Worm (Caenorhabditis elegans) whole organism, mixed stage, embryonic: Measurements from ENCODE around the gene F14H3.14.
A peak's percentile ranks its signal among the peaks of the same experiment; 100 is the strongest.

Experiments
- M03D4.4 ChIP-seq: sonication (generic microtip); optimal IDR thresholded peaks from 2 replicates; lab custom pipeline; 2017; ENCODE audit warnings: mild to moderate bottlenecking, missing genetic modification characterization, missing compliant biosample characterization
- blmp-1 ChIP-seq: fragments of 150-350 bp; optimal IDR thresholded peaks from 2 replicates; lab custom pipeline; 2014; ENCODE audit warnings: missing biosample characterization, missing genetic modification characterization
- ceh-39 ChIP-seq: fragments of 150-350 bp; optimal IDR thresholded peaks from 2 replicates; lab custom pipeline; 2014; ENCODE audit warnings: missing biosample characterization, missing genetic modification characterization
- ceh-43 ChIP-seq: fragments of 200-800 bp; sonication (Bioruptor generic); optimal IDR thresholded peaks from 2 replicates; lab custom pipeline; 2018; ENCODE audit warnings: mild to moderate bottlenecking, missing genetic modification characterization, moderate library complexity, missing compliant biosample characterization
- ceh-83 ChIP-seq: fragments of 200-800 bp; sonication (Bioruptor generic); optimal IDR thresholded peaks from 2 replicates; lab custom pipeline; 2018; ENCODE audit warnings: mild to moderate bottlenecking, missing genetic modification characterization, missing compliant biosample characterization
- ces-1 ChIP-seq: fragments of 150-350 bp; optimal IDR thresholded peaks from 2 replicates; lab custom pipeline; 2014; ENCODE audit warnings: missing biosample characterization, missing genetic modification reagents, missing genetic modification characterization
- cnd-1 ChIP-seq: fragments of 200-800 bp; sonication (Bioruptor generic); optimal IDR thresholded peaks from 2 replicates; lab custom pipeline; 2018; ENCODE audit warnings: mild to moderate bottlenecking, missing genetic modification characterization, missing compliant biosample characterization
- drap-1 ChIP-seq: fragments of 200-800 bp; sonication (Bioruptor generic); optimal IDR thresholded peaks from 3 replicates; lab custom pipeline; 2018; ENCODE audit warnings: mild to moderate bottlenecking, missing genetic modification characterization, missing compliant biosample characterization
- elt-1 ChIP-seq: sonication (generic microtip); optimal IDR thresholded peaks from 2 replicates; lab custom pipeline; 2017; ENCODE audit warnings: missing genetic modification characterization, mild to moderate bottlenecking, missing compliant biosample characterization, antibody characterized with exemption, moderate library complexity, borderline replicate concordance; ENCODE audit not compliant: insufficient read depth
- elt-3 ChIP-seq: fragments of 150-350 bp; optimal IDR thresholded peaks from 2 replicates; lab custom pipeline; 2014; ENCODE audit warnings: missing biosample characterization, missing genetic modification characterization
- flh-1 ChIP-seq: fragments of 200-800 bp; sonication (Bioruptor generic); optimal IDR thresholded peaks from 2 replicates; lab custom pipeline; 2018; ENCODE audit warnings: mild to moderate bottlenecking, missing genetic modification characterization, moderate library complexity, missing compliant biosample characterization
- ham-2 ChIP-seq: fragments of 200-800 bp; sonication (Bioruptor generic); optimal IDR thresholded peaks from 2 replicates; lab custom pipeline; 2018; ENCODE audit warnings: mild to moderate bottlenecking, missing genetic modification characterization, missing compliant biosample characterization
- lin-32 ChIP-seq: fragments of 200-800 bp; sonication (Bioruptor generic); optimal IDR thresholded peaks from 2 replicates; lab custom pipeline; 2018; ENCODE audit warnings: mild to moderate bottlenecking, missing genetic modification characterization, missing compliant biosample characterization
- lsy-2 ChIP-seq: fragments of 150-350 bp; optimal IDR thresholded peaks from 2 replicates; lab custom pipeline; 2014; ENCODE audit warnings: missing biosample characterization, missing genetic modification characterization
- mep-1 ChIP-seq: fragments of 150-350 bp; optimal IDR thresholded peaks from 2 replicates; lab custom pipeline; 2017; ENCODE audit warnings: missing biosample characterization, missing genetic modification reagents, missing genetic modification characterization, inconsistent platforms
- mls-2 ChIP-seq: sonication (generic microtip); optimal IDR thresholded peaks from 2 replicates; lab custom pipeline; 2016; ENCODE audit warnings: mild to moderate bottlenecking, missing genetic modification characterization, moderate library complexity, missing compliant biosample characterization
- nhr-12 ChIP-seq: fragments of 150-350 bp; optimal IDR thresholded peaks from 2 replicates; lab custom pipeline; 2014; ENCODE audit warnings: missing biosample characterization, missing genetic modification characterization
- nhr-2 ChIP-seq: fragments of 150-350 bp; optimal IDR thresholded peaks from 2 replicates; lab custom pipeline; 2014; ENCODE audit warnings: missing biosample characterization, missing genetic modification characterization
- nhr-76 ChIP-seq: sonication (generic microtip); optimal IDR thresholded peaks from 2 replicates; lab custom pipeline; 2017; ENCODE audit warnings: missing biosample characterization, missing genetic modification characterization
- pha-4 ChIP-seq: fragments of 150-350 bp; optimal IDR thresholded peaks from 2 replicates; lab custom pipeline; 2018; ENCODE audit warnings: missing biosample characterization, missing genetic modification reagents, missing genetic modification characterization
- snpc-4 ChIP-seq: fragments of 150-350 bp; optimal IDR thresholded peaks from 2 replicates; lab custom pipeline; 2014; ENCODE audit warnings: missing biosample characterization, missing genetic modification characterization
- sptf-1 ChIP-seq: sonication (generic microtip); optimal IDR thresholded peaks from 2 replicates; lab custom pipeline; 2017; ENCODE audit warnings: mild to moderate bottlenecking, missing genetic modification characterization, moderate library complexity, missing compliant biosample characterization
- tbx-8 ChIP-seq: fragments of 200-800 bp; sonication (Bioruptor generic); optimal IDR thresholded peaks from 2 replicates; lab custom pipeline; 2018; ENCODE audit warnings: mild to moderate bottlenecking, missing genetic modification characterization, moderate library complexity, missing compliant biosample characterization
- unc-120 ChIP-seq: sonication (generic microtip); optimal IDR thresholded peaks from 2 replicates; lab custom pipeline; 2017; ENCODE audit warnings: missing genetic modification characterization, missing compliant biosample characterization; ENCODE audit not compliant: poor library complexity, severe bottlenecking
- unc-39 ChIP-seq: fragments of 150-350 bp; optimal IDR thresholded peaks from 2 replicates; lab custom pipeline; 2014; ENCODE audit warnings: missing biosample characterization, missing genetic modification characterization
- unc-62 ChIP-seq: fragments of 150-350 bp; optimal IDR thresholded peaks from 2 replicates; lab custom pipeline; 2014; ENCODE audit warnings: missing biosample characterization, missing genetic modification reagents, missing genetic modification characterization
- zip-8 ChIP-seq: fragments of 150-350 bp; optimal IDR thresholded peaks from 2 replicates; lab custom pipeline; 2014; ENCODE audit warnings: missing biosample characterization, missing genetic modification characterization

The F14H3.14 gene

DNA sequence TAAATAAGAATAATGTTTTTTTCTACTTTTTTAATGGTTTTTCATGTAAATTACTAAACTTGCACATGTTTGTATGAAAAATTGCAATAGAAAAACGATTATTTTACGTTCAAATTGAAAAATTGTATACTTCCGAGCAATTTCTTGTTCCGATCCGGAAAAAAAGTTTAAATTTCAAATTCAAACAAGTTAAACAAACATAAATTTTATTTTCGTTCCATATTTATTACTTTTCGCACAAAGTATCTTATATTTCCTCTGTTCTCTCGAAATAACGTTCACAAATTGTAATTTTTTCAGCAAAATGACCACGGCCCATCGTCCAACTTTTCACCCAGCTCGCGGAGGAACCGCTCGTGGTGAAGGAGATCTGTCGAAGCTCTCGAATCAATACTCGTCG, 39.6 kb downstream of the F14H3.14 start, which contains the start of gene cwc-15:
Gene cwc-15 (plus strand): TSS at position 301 of the 400 bp plus-strand sequence.
- TF ChIP-seq lsy-2 (no peak), elt-1 (no peak), zip-8 (tag; lab: Kevin White, UChicago) (no peak), flh-1 (GFP tag; lab: Kevin White, UChicago) (no peak)
- TF ChIP-seq, all 35 proteins: peak for 0

DNA sequence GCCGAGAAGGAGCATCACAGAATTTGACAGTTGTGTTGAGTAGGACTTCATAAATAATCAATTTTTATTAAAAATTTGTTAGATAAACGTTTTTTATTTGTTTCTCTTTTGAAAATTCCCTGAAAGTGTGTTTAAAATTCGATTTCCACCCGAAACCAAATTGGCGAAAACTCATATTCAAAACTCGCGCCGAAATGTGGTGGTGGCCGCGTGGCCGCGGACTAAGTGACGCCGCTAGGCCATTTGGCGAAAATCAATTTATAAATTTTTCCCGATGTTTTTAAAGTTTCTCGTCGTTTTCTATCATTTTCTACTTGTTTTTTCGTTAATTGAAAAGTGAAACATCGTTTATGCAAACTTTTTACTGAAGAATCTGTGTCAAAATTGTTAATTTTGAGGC, 40.1 kb downstream of the F14H3.14 start:
- TF ChIP-seq sptf-1 (peak; percentile 59), pha-4 (tag; lab: Kevin White, UChicago) (no peak)

DNA sequence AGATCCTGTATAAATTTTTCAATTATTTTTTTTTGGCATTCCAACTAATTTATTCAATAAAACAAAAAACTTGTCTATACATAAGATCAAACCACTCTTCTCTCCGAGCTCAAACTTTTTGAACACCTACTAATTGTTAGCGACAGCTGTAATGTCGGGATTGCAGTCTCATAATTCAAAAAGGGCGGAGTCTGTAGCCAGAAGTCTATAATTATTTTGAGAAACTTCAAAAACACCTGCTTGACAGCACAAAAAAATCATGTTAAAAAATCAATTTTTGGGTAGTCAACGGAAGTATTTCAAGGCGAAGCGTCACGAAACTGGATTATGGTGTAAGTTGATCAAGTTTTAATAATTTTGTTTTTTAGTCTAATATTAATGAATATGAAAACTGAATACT, 42.6 kb downstream of the F14H3.14 start, which contains the start of gene srx-44:
Gene srx-44 (plus strand): TSS at position 301 of the 400 bp plus-strand sequence.
- TF ChIP-seq unc-62 (GFP tag; lab: Kevin White, UChicago) (no peak), ces-1 (no peak), drap-1 (GFP tag; lab: Kevin White, UChicago) (no peak), nhr-12 (tag; lab: Kevin White, UChicago) (no peak)

DNA sequence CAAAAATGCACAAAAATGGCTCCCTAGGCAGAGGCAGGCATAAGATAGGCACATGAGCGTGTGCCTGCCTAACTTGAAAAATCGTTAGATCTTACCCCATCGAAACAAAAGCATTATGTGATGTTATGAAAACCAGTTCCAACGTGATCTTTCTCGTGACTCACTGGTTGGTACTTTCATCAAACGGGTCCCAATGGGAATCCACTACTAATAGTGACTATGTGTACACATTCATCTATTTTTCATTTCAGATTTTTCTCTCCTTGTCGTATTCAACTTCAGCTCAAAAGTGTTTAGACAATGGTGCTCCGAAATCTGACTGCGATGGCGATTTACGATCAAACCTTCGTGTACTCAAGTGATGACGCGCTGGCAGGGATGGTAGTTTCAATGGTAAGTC, 45.0 kb downstream of the F14H3.14 start, which contains the start of gene srx-43:
Gene srx-43 (plus strand): TSS at position 301 of the 400 bp plus-strand sequence.
- TF ChIP-seq nhr-2 (tag; lab: Kevin White, UChicago) (no peak), zip-8 (tag; lab: Kevin White, UChicago) (no peak), lsy-2 (no peak), pha-4 (tag; lab: Kevin White, UChicago) (no peak), sptf-1 (no peak), ceh-83 (GFP tag; lab: Kevin White, UChicago) (no peak), ham-2 (no peak), unc-120 (tag; lab: Kevin White, UChicago) (no peak)

DNA sequence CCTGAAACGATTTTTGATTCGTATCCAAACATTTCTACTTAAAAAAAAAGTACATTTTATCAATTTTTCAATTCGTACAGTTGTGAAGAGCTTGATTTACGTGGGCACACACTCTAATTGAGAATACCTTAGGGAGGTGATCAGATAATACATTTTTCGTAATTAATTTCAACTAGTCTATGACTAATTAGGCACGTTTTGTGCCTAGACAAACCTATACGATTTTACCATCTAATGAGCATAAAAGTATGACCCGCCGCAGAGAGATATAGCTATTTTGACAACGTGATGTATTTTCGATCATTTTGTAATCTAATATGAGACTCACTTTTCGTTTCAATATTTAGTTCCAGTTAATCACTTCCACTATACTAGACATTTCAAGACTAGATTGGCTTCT, 45.7 kb downstream of the F14H3.14 start:
- TF ChIP-seq elt-3 (tag; lab: Kevin White, UChicago) (no peak), pha-4 (tag; lab: Kevin White, UChicago) (no peak)
- TF ChIP-seq, all 35 proteins: peak for 0

DNA sequence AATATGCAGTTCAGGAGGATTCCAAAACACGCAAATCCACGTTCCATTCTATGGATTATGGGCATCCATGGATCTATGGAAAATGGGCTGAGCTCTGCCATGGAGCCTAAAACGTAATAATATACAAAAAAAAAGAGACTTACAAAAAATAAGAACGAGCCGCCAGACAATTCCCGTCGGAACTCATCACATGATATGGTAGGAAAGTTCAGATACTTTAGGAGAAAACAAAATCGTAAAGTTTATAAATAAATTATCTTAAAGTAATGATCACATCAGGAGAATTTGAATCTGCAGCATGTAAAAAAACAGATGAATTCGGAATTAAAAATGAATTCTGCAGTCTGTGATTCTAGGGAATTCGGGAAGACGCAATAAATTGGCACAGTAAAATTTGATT, 47.0 kb downstream of the F14H3.14 start, which contains the start of gene str-232:
Gene str-232 (minus strand): TSS at position 101 of the 400 bp plus-strand sequence.
- TF ChIP-seq ceh-39 (tag; lab: Kevin White, UChicago) (no peak), sptf-1 (no peak), drap-1 (GFP tag; lab: Kevin White, UChicago) (no peak), elt-3 (tag; lab: Kevin White, UChicago) (no peak), M03D4.4 (no peak), unc-120 (tag; lab: Kevin White, UChicago) (no peak), mep-1 (tag; lab: Kevin White, UChicago) (no peak), tbx-8 (GFP tag; lab: Kevin White, UChicago) (no peak), blmp-1 (tag; lab: Kevin White, UChicago) (no peak), ceh-83 (GFP tag; lab: Kevin White, UChicago) (no peak), lin-32 (GFP tag; lab: Kevin White, UChicago) (no peak), unc-39 (tag; lab: Kevin White, UChicago) (no peak), nhr-76 (tag; lab: Kevin White, UChicago) (no peak), ces-1 (no peak), zip-8 (tag; lab: Kevin White, UChicago) (no peak), mls-2 (tag; lab: Kevin White, UChicago) (no peak), cnd-1 (tag; lab: Kevin White, UChicago) (no peak), unc-62 (GFP tag; lab: Kevin White, UChicago) (no peak), snpc-4 (tag; lab: Kevin White, UChicago) (no peak), ceh-43 (GFP tag; lab: Kevin White, UChicago) (no peak)
- TF ChIP-seq, all 35 proteins: peak for 0
